Worm (Caenorhabditis elegans) whole organism, L1 larva: Measurements from ENCODE around the gene gst-28.
A peak's percentile ranks its signal among the peaks of the same experiment; 100 is the strongest.

Experiments
- C04F5.9 ChIP-seq: sonication (generic microtip); optimal IDR thresholded peaks from 2 replicates; lab custom pipeline; 2016; ENCODE audit warnings: missing genetic modification characterization, missing compliant biosample characterization
- C16A3.4 ChIP-seq: fragments of 150-350 bp; optimal IDR thresholded peaks from 2 replicates; lab custom pipeline; 2014; ENCODE audit warnings: missing biosample characterization, missing genetic modification characterization
- C34B4.2 ChIP-seq: sonication (generic microtip); optimal IDR thresholded peaks from 2 replicates; lab custom pipeline; 2017; ENCODE audit warnings: mild to moderate bottlenecking, missing genetic modification characterization, missing compliant biosample characterization
- F16B12.6 ChIP-seq: fragments of 150-350 bp; optimal IDR thresholded peaks from 2 replicates; lab custom pipeline; 2014; ENCODE audit warnings: missing biosample characterization, missing genetic modification characterization
- aly-2 ChIP-seq: fragments of 150-350 bp; optimal IDR thresholded peaks from 2 replicates; lab custom pipeline; 2014; ENCODE audit warnings: missing biosample characterization, missing genetic modification characterization
- ama-1 ChIP-seq: fragments of 150-350 bp; optimal IDR thresholded peaks from 2 replicates; lab custom pipeline; 2014
- blmp-1 ChIP-seq: fragments of 150-350 bp; optimal IDR thresholded peaks from 2 replicates; lab custom pipeline; 2014; ENCODE audit warnings: missing biosample characterization, missing genetic modification characterization
- ceh-63 ChIP-seq: fragments of 200-800 bp; sonication (Bioruptor generic); optimal IDR thresholded peaks from 2 replicates; lab custom pipeline; 2018; ENCODE audit warnings: mild to moderate bottlenecking, missing genetic modification characterization, missing compliant biosample characterization
- ceh-8 ChIP-seq: fragments of 200-800 bp; sonication (Bioruptor generic); optimal IDR thresholded peaks from 2 replicates; lab custom pipeline; 2018; ENCODE audit warnings: mild to moderate bottlenecking, missing genetic modification characterization, moderate library complexity, missing compliant biosample characterization
- ceh-82 ChIP-seq, 3 experiments: fragments of 150-350 bp in 1 of 3; sonication (generic microtip) in 2 of 3; optimal IDR thresholded peaks; 2 replicates each; lab custom pipeline; 2014 to 2017; ENCODE audit warnings: missing biosample characterization in 3 of 3, missing genetic modification characterization in 3 of 3
- ceh-88 ChIP-seq: fragments of 200-800 bp; sonication (Bioruptor generic); IDR thresholded peaks from 2 replicates; pipeline ENCODE4 v1.3.6; 2022; ENCODE audit warnings: missing genetic modification characterization, missing compliant biosample characterization
- dpl-1 ChIP-seq, 3 experiments: fragments of 150-350 bp in 2 of 3; sonication (generic microtip) in 1 of 3; optimal IDR thresholded peaks; 2 replicates each; lab custom pipeline; 2014 to 2017; ENCODE audit warnings: missing biosample characterization in 3 of 3, missing genetic modification characterization in 3 of 3, missing genetic modification reagents in 3 of 3
- dsc-1 ChIP-seq: sonication (generic microtip); optimal IDR thresholded peaks from 2 replicates; lab custom pipeline; 2016; ENCODE audit warnings: mild to moderate bottlenecking, missing genetic modification characterization, missing compliant biosample characterization
- efl-1 ChIP-seq, 4 experiments: fragments of 150-350 bp; optimal IDR thresholded peaks in 3 of 4; peaks in 1 of 4; 1 replicate in 1 of 4; 2 replicates in 3 of 4; lab custom pipeline; 2014; ENCODE audit warnings: missing biosample characterization in 2 of 4, missing genetic modification characterization in 2 of 4, missing genetic modification reagents in 2 of 4
- egl-27 ChIP-seq, 2 experiments: fragments of 150-350 bp in 1 of 2; sonication (generic microtip); optimal IDR thresholded peaks; 3 replicates each; lab custom pipeline; 2017 to 2018; ENCODE audit warnings: missing biosample characterization in 2 of 2, missing genetic modification characterization in 2 of 2, missing genetic modification reagents in 2 of 2
- fkh-4 ChIP-seq: sonication (generic microtip); optimal IDR thresholded peaks from 2 replicates; lab custom pipeline; 2016; ENCODE audit warnings: missing compliant biosample characterization, missing genetic modification characterization, borderline replicate concordance
- fkh-8 ChIP-seq: sonication (generic microtip); optimal IDR thresholded peaks from 2 replicates; lab custom pipeline; 2016; ENCODE audit warnings: mild to moderate bottlenecking, missing genetic modification characterization, missing compliant biosample characterization
- hlh-17 ChIP-seq: fragments of 200-800 bp; sonication (Bioruptor generic); optimal IDR thresholded peaks from 2 replicates; lab custom pipeline; 2018; ENCODE audit warnings: missing genetic modification characterization, mild to moderate bottlenecking, missing compliant biosample characterization, moderate library complexity, borderline replicate concordance
- hlh-4 ChIP-seq: sonication (generic microtip); optimal IDR thresholded peaks from 2 replicates; lab custom pipeline; 2016; ENCODE audit warnings: mild to moderate bottlenecking, missing genetic modification characterization, missing compliant biosample characterization
- hpl-2 ChIP-seq: fragments of 150-350 bp; optimal IDR thresholded peaks from 2 replicates; lab custom pipeline; 2014; ENCODE audit warnings: missing biosample characterization, missing genetic modification reagents, missing genetic modification characterization
- irx-1 ChIP-seq: sonication (generic microtip); optimal IDR thresholded peaks from 2 replicates; lab custom pipeline; 2016; ENCODE audit warnings: missing genetic modification characterization, missing compliant biosample characterization
- lin-14 ChIP-seq: fragments of 200-800 bp; sonication (Bioruptor generic); optimal IDR thresholded peaks from 2 replicates; lab custom pipeline; 2018; ENCODE audit warnings: mild to moderate bottlenecking, missing genetic modification characterization, moderate library complexity, missing compliant biosample characterization
- lin-35 ChIP-seq, 2 experiments: fragments of 150-350 bp; optimal IDR thresholded peaks; 2 replicates each; lab custom pipeline; 2014; ENCODE audit warnings: missing biosample characterization in 2 of 2, missing genetic modification characterization in 2 of 2, missing genetic modification reagents in 2 of 2
- lsy-2 ChIP-seq, 2 experiments: fragments of 150-350 bp; optimal IDR thresholded peaks; 2 replicates each; lab custom pipeline; 2014; ENCODE audit warnings: missing biosample characterization in 2 of 2, missing genetic modification characterization in 2 of 2
- mab-9 ChIP-seq: fragments of 200-800 bp; sonication (Bioruptor generic); IDR thresholded peaks from 2 replicates; pipeline ENCODE4 v1.3.6; 2022; ENCODE audit warnings: missing genetic modification reagents, missing genetic modification characterization, missing compliant biosample characterization
- mdl-1 ChIP-seq, 2 experiments: fragments of 150-350 bp; optimal IDR thresholded peaks; 2 replicates each; lab custom pipeline; 2014 to 2017; ENCODE audit warnings: missing biosample characterization in 2 of 2, missing genetic modification characterization in 2 of 2, inconsistent platforms in 1 of 2
- nhr-11 ChIP-seq: fragments of 150-350 bp; optimal IDR thresholded peaks from 2 replicates; lab custom pipeline; 2014; ENCODE audit warnings: missing biosample characterization, missing genetic modification characterization
- nhr-19 ChIP-seq: fragments of 200-800 bp; sonication (Bioruptor generic); conservative IDR thresholded peaks from 2 replicates; pipeline ENCODE4 v1.3.6; 2022; ENCODE audit warnings: missing genetic modification characterization, missing compliant biosample characterization
- nhr-20 ChIP-seq: sonication (generic microtip); optimal IDR thresholded peaks from 2 replicates; lab custom pipeline; 2016; ENCODE audit warnings: mild to moderate bottlenecking, missing genetic modification characterization, missing compliant biosample characterization
- nhr-28 ChIP-seq: fragments of 150-350 bp; optimal IDR thresholded peaks from 2 replicates; lab custom pipeline; 2014; ENCODE audit warnings: missing biosample characterization, missing genetic modification characterization
- nhr-47 ChIP-seq: sonication (generic microtip); optimal IDR thresholded peaks from 2 replicates; lab custom pipeline; 2016; ENCODE audit warnings: mild to moderate bottlenecking, missing genetic modification characterization, moderate library complexity, missing compliant biosample characterization
- nhr-71 ChIP-seq: sonication (generic microtip); optimal IDR thresholded peaks from 2 replicates; lab custom pipeline; 2016; ENCODE audit warnings: mild to moderate bottlenecking, missing genetic modification characterization, moderate library complexity, missing compliant biosample characterization
- nhr-84 ChIP-seq: sonication (generic microtip); optimal IDR thresholded peaks from 2 replicates; lab custom pipeline; 2017; ENCODE audit warnings: missing biosample characterization, missing genetic modification characterization
- nhr-85 ChIP-seq: sonication (generic microtip); peaks from one replicate; lab custom pipeline; 2016; ENCODE audit warnings: missing genetic modification characterization, inconsistent platforms, missing compliant biosample characterization
- nhr-90 ChIP-seq: sonication (generic microtip); optimal IDR thresholded peaks from 2 replicates; lab custom pipeline; 2016; ENCODE audit warnings: mild to moderate bottlenecking, missing genetic modification characterization, missing compliant biosample characterization; ENCODE audit not compliant: poor library complexity
- pag-3 ChIP-seq: sonication (generic microtip); optimal IDR thresholded peaks from 2 replicates; lab custom pipeline; 2017; ENCODE audit warnings: missing genetic modification characterization, mild to moderate bottlenecking, missing compliant biosample characterization, antibody characterized with exemption, borderline replicate concordance; ENCODE audit not compliant: insufficient read depth
- rnt-1 ChIP-seq: sonication (generic microtip); optimal IDR thresholded peaks from 2 replicates; lab custom pipeline; 2016; ENCODE audit warnings: mild to moderate bottlenecking, missing genetic modification characterization, moderate library complexity, missing compliant biosample characterization
- sptf-1 ChIP-seq: fragments of 150-350 bp; optimal IDR thresholded peaks from 2 replicates; lab custom pipeline; 2014; ENCODE audit warnings: missing biosample characterization, missing genetic modification characterization
- sup-37 ChIP-seq: fragments of 200-800 bp; sonication (Bioruptor generic); optimal IDR thresholded peaks from 2 replicates; lab custom pipeline; 2018; ENCODE audit warnings: mild to moderate bottlenecking, missing genetic modification characterization, missing compliant biosample characterization
- tbx-2 ChIP-seq: sonication (generic microtip); optimal IDR thresholded peaks from 2 replicates; lab custom pipeline; 2016; ENCODE audit warnings: missing genetic modification characterization, missing compliant biosample characterization
- tlp-1 ChIP-seq: fragments of 150-350 bp; optimal IDR thresholded peaks from 2 replicates; lab custom pipeline; 2014; ENCODE audit warnings: missing biosample characterization, missing genetic modification characterization
- unc-130 ChIP-seq: fragments of 150-350 bp; optimal IDR thresholded peaks from 2 replicates; lab custom pipeline; 2017; ENCODE audit warnings: missing biosample characterization, missing genetic modification characterization, inconsistent platforms
- unc-98 ChIP-seq: fragments of 200-800 bp; sonication (Bioruptor generic); IDR thresholded peaks from 2 replicates; pipeline ENCODE4 v1.3.6; 2022; ENCODE audit warnings: missing genetic modification characterization, missing compliant biosample characterization
- zag-1 ChIP-seq: fragments of 150-350 bp; optimal IDR thresholded peaks from 2 replicates; lab custom pipeline; 2014; ENCODE audit warnings: missing biosample characterization, missing genetic modification characterization
- zip-4 ChIP-seq: fragments of 200-800 bp; sonication (Bioruptor generic); optimal IDR thresholded peaks from 2 replicates; lab custom pipeline; 2018; ENCODE audit warnings: mild to moderate bottlenecking, missing genetic modification characterization, moderate library complexity, missing compliant biosample characterization
- ztf-11 ChIP-seq, 2 experiments: sonication (generic microtip); optimal IDR thresholded peaks; 2 replicates each; lab custom pipeline; 2016 to 2017; ENCODE audit warnings: missing genetic modification characterization in 2 of 2, missing biosample characterization in 1 of 2, missing compliant biosample characterization in 1 of 2

gst-28 gene

DNA sequence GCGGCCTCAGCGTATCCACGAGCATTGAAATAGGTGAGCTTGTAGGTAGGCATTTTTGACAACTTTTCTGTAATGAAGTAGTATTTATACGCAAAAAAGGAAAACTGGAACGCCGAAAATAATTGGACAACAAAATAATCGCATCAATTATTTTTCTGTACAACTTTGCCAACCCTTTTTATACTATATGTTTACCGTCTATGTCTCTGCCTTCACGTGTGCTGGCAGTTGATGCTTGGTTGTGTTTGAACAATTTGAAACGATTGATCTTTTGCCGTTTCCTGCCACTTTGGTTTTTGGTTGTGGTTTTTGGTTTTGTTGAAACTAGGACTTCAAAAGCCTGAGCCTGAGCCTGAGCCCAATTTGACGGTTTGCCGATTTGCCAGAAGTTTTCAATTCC is at the start of gene gst-28:
Gene gst-28 (minus strand): TSS at position 238 of the 400 bp plus-strand sequence.
- no peak for TF ChIP-seq C04F5.9
- TF ChIP-seq lin-35 (GFP tag; optimal IDR thresholded peaks at IDR 0.05; lab: Kevin White, UChicago), result peak in 1 of 2 experiments; percentile 7
- TF ChIP-seq mdl-1 (tag; optimal IDR thresholded peaks at IDR 0.05; lab: Kevin White, UChicago), result peak in 1 of 2 experiments; percentile 40
- TF ChIP-seq nhr-84, result no peak

ce11 chrII:15213732-15214131 is 46.4 kb upstream of the gst-28 start:
- TF ChIP-seq dsc-1 (tag; lab: Kevin White, UChicago), result no peak
- TF ChIP-seq unc-130 (tag; lab: Kevin White, UChicago), result no peak
- TF ChIP-seq lsy-2 (tag; optimal IDR thresholded peaks at IDR 0.05; lab: Kevin White, UChicago), result no peak
- TF ChIP-seq hlh-17 (GFP tag; lab: Kevin White, UChicago), result no peak
- peak; percentile 52 for TF ChIP-seq lin-14 (GFP tag; lab: Kevin White, UChicago)
- TF ChIP-seq blmp-1 (tag; lab: Kevin White, UChicago), result peak; percentile 44
- TF ChIP-seq sptf-1 (tag; lab: Kevin White, UChicago), result no peak
- no peak for TF ChIP-seq tlp-1 (tag; lab: Kevin White, UChicago)
- no peak for TF ChIP-seq tbx-2 (tag; lab: Kevin White, UChicago)
- TF ChIP-seq ama-1 (lab: Kevin White, UChicago), result no peak
- TF ChIP-seq nhr-20 (tag; lab: Kevin White, UChicago), result peak; percentile 3
- TF ChIP-seq fkh-4 (tag; lab: Kevin White, UChicago), result no peak
- no peak for TF ChIP-seq hlh-4 (tag; lab: Kevin White, UChicago)
- TF ChIP-seq nhr-85, result peak; percentile 90
- no peak for TF ChIP-seq aly-2
- TF ChIP-seq egl-27 (tag; optimal IDR thresholded peaks at IDR 0.05; lab: Kevin White, UChicago), result no peak
- peak; percentile 28 for TF ChIP-seq nhr-71 (tag; lab: Kevin White, UChicago)
- no peak for TF ChIP-seq dpl-1 (GFP tag; optimal IDR thresholded peaks at IDR 0.05; lab: Kevin White, UChicago)
- no peak for TF ChIP-seq nhr-28
- peak; percentile 2 for TF ChIP-seq nhr-90 (tag; lab: Kevin White, UChicago)

ce11 chrII:15212260-15212914 is 45.0 kb upstream of the gst-28 start:
- TF ChIP-seq F16B12.6 (tag; lab: Kevin White, UChicago) (no peak), nhr-19 (GFP tag; lab: Robert Waterston, UW) (peak; percentile 40), ztf-11 (tag; optimal IDR thresholded peaks at IDR 0.05; lab: Kevin White, UChicago) (no peak), nhr-11 (no peak), sptf-1 (tag; lab: Kevin White, UChicago) (no peak), hlh-17 (GFP tag; lab: Kevin White, UChicago) (no peak), rnt-1 (tag; lab: Kevin White, UChicago) (peak; percentile 1), zip-4 (no peak), nhr-47 (peak; percentile 41), ceh-8 (GFP tag; lab: Kevin White, UChicago) (no peak), efl-1 (optimal IDR thresholded peaks at IDR 0.05; lab: Kevin White, UChicago) (peak in 1 of 2 experiments; percentile 29), efl-1 (GFP tag; optimal IDR thresholded peaks at IDR 0.05 in 1 of 2; lab: Kevin White, UChicago) (peak in 1 of 2 experiments; percentile 90), nhr-84 (no peak), mab-9 (GFP tag; lab: Robert Waterston, UW) (no peak), lin-14 (GFP tag; lab: Kevin White, UChicago) (peak; percentile 80), fkh-8 (no peak), ceh-82 (tag; optimal IDR thresholded peaks at IDR 0.05; lab: Kevin White, UChicago) (peak in 2 of 3 experiments; percentile 11 to 23), C34B4.2 (tag; lab: Kevin White, UChicago) (no peak), lin-35 (GFP tag; optimal IDR thresholded peaks at IDR 0.05; lab: Kevin White, UChicago) (peak in 1 of 2 experiments; percentile 75), ceh-63 (GFP tag; lab: Kevin White, UChicago) (no peak), irx-1 (tag; lab: Kevin White, UChicago) (no peak), hpl-2 (GFP tag; lab: Kevin White, UChicago) (no peak), dpl-1 (GFP tag; optimal IDR thresholded peaks at IDR 0.05; lab: Kevin White, UChicago) (peak; percentile 7 to 28 (median 8)), nhr-90 (tag; lab: Kevin White, UChicago) (peak; percentile 44), unc-98 (GFP tag; lab: Robert Waterston, UW) (no peak), sup-37 (GFP tag; lab: Kevin White, UChicago) (no peak), pag-3 (no peak), ceh-88 (GFP tag; lab: Robert Waterston, UW) (no peak), zag-1 (tag; lab: Kevin White, UChicago) (no peak), C16A3.4 (peak; percentile 29)
